Comparison of ENCODE assay signal across 4 fruit fly cellular contexts in the genomic region with DNA sequence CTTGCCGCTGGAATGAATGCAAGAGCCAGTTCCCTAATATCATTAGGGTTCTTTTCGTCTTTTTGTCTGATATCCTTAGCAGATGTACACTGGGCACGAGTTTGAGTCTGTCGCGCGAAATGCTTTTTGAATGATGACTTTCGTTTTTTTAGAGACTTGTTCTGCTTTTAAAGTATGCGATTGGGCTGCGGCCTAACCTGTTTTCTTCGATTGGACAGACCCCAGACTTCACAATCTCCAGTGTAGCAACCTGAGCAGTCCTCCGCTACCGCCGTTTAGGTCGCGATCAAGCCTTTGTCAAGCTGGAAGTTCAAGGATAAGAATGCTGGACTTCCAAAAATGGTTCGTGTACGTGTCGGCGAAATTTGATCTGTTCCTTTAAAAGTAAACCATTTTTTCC.
A peak's percentile ranks its signal among the peaks of the same experiment; 100 is the strongest.
TF ChIP-seq lines count a peak whose summit lies in the region.

No protein-coding gene starts in this region.

- TF ChIP-seq CTCF in whole organism, embryonic (GFP tag; optimal IDR thresholded peaks at IDR 0.05; lab: Kevin White, UChicago): no peak

TF ChIP-seq in whole organism, embryonic, 481 proteins besides CTCF, POLR2A, EP300 and RAD21 (continues in another document):
- no peak for TF ChIP-seq BEAF-32 (GFP tag; optimal IDR thresholded peaks at IDR 0.05; lab: Kevin White, UChicago)
- TF ChIP-seq CG2678 (tag; optimal IDR thresholded peaks at IDR 0.05; lab: Kevin White, UChicago): no peak
- TF ChIP-seq HLHmδ (GFP tag; optimal IDR thresholded peaks at IDR 0.05; lab: Kevin White, UChicago): no peak
- no peak for TF ChIP-seq CG31224 (GFP tag; IDR thresholded peaks at IDR 0.05; lab: Robert Waterston, UW)
- no peak for TF ChIP-seq mam (GFP tag; optimal IDR thresholded peaks at IDR 0.05; lab: Kevin White, UChicago)
- no peak for TF ChIP-seq CG10654 (GFP tag; optimal IDR thresholded peaks at IDR 0.05; lab: Kevin White, UChicago)
- peak; percentile 19 for TF ChIP-seq sens (GFP tag; lab: Kevin White, UChicago)
- no peak for TF ChIP-seq CG3995 (GFP tag; optimal IDR thresholded peaks at IDR 0.05; lab: Kevin White, UChicago)
- TF ChIP-seq HHEX (GFP tag; optimal IDR thresholded peaks at IDR 0.05; lab: Kevin White, UChicago): no peak
- no peak for TF ChIP-seq CG32532 (GFP tag; IDR thresholded peaks at IDR 0.05; lab: Robert Waterston, UW)
- TF ChIP-seq ken (GFP tag; IDR thresholded peaks at IDR 0.05; lab: Robert Waterston, UW): no peak
- TF ChIP-seq wek (GFP tag; optimal IDR thresholded peaks at IDR 0.05; lab: Kevin White, UChicago): no peak
- no peak for TF ChIP-seq Lhr (GFP tag; optimal IDR thresholded peaks at IDR 0.05; lab: Kevin White, UChicago)
- TF ChIP-seq pan (optimal IDR thresholded peaks at IDR 0.05; lab: Kevin White, UChicago): no peak
- no peak for TF ChIP-seq pan (GFP tag; optimal IDR thresholded peaks at IDR 0.05 in 1 of 2, IDR thresholded peaks at IDR 0.05 in 1 of 2)
- TF ChIP-seq CG2199 (GFP tag; IDR thresholded peaks at IDR 0.05; lab: Robert Waterston, UW): 0 out of 3 replicates have a peak, but pooled peaks have one; percentile 19
- no peak for TF ChIP-seq ERR (GFP tag; optimal IDR thresholded peaks at IDR 0.05; lab: Kevin White, UChicago)
- no peak for TF ChIP-seq CG4854 (GFP tag; optimal IDR thresholded peaks at IDR 0.05; lab: Kevin White, UChicago)
- no peak for TF ChIP-seq slbo (GFP tag; IDR thresholded peaks at IDR 0.05; lab: Robert Waterston, UW)
- TF ChIP-seq CG14050 (GFP tag; IDR thresholded peaks at IDR 0.05; lab: Robert Waterston, UW): no peak
- TF ChIP-seq HmgZ (tag; optimal IDR thresholded peaks at IDR 0.05; lab: Kevin White, UChicago): no peak
- TF ChIP-seq CG15696 (tag; optimal IDR thresholded peaks at IDR 0.05; lab: Kevin White, UChicago): no peak
- TF ChIP-seq kah (GFP tag; optimal IDR thresholded peaks at IDR 0.05; lab: Kevin White, UChicago): no peak

TF ChIP-seq in whole organism, prepupa, 60 proteins besides CTCF, POLR2A, EP300 and RAD21:
- no peak for TF ChIP-seq CG8319 (GFP tag; optimal IDR thresholded peaks at IDR 0.05; lab: Kevin White, UChicago)
- no peak for TF ChIP-seq Sox14 (GFP tag; optimal IDR thresholded peaks at IDR 0.05; lab: Kevin White, UChicago)
- TF ChIP-seq esn (GFP tag; optimal IDR thresholded peaks at IDR 0.05; lab: Kevin White, UChicago): peak; percentile 1
- TF ChIP-seq Ets96B (tag; optimal IDR thresholded peaks at IDR 0.05; lab: Kevin White, UChicago): no peak
- peak; percentile 8 for TF ChIP-seq CG6854 (GFP tag; optimal IDR thresholded peaks at IDR 0.05; lab: Kevin White, UChicago)
- no peak for TF ChIP-seq Hr4 (GFP tag; optimal IDR thresholded peaks at IDR 0.05; lab: Kevin White, UChicago)
- no peak for TF ChIP-seq Met (GFP tag; optimal IDR thresholded peaks at IDR 0.05; lab: Kevin White, UChicago)
- TF ChIP-seq dac (GFP tag; optimal IDR thresholded peaks at IDR 0.05; lab: Kevin White, UChicago): no peak
- no peak for TF ChIP-seq Lpt (GFP tag; optimal IDR thresholded peaks at IDR 0.05; lab: Kevin White, UChicago)
- TF ChIP-seq Eip75B (GFP tag; optimal IDR thresholded peaks at IDR 0.05; lab: Kevin White, UChicago): no peak
- no peak for TF ChIP-seq Smox (GFP tag; optimal IDR thresholded peaks at IDR 0.05; lab: Kevin White, UChicago)
- peak; percentile 81 for TF ChIP-seq Blimp-1 (GFP tag; optimal IDR thresholded peaks at IDR 0.05; lab: Kevin White, UChicago)

TF ChIP-seq in whole organism, pupa, 21 proteins besides CTCF, POLR2A, EP300 and RAD21:
- TF ChIP-seq CG13204 (GFP tag; optimal IDR thresholded peaks at IDR 0.05; lab: Kevin White, UChicago) (no peak), EcR (GFP tag; optimal IDR thresholded peaks at IDR 0.05; lab: Kevin White, UChicago) (peak; percentile 38), D1 (tag; optimal IDR thresholded peaks at IDR 0.05; lab: Kevin White, UChicago) (no peak)

TF ChIP-seq in whole organism, wandering third instar larva, 38 proteins besides CTCF, POLR2A, EP300 and RAD21:
- no peak for TF ChIP-seq CG9705 (GFP tag; optimal IDR thresholded peaks at IDR 0.05; lab: Kevin White, UChicago)
- TF ChIP-seq Hr83 (GFP tag; optimal IDR thresholded peaks at IDR 0.05; lab: Kevin White, UChicago; ENCODE audit: poor library complexity, severe bottlenecking): no peak
- TF ChIP-seq Abd-B (GFP tag; optimal IDR thresholded peaks at IDR 0.05; lab: Kevin White, UChicago): no peak
- TF ChIP-seq Mio (GFP tag; optimal IDR thresholded peaks at IDR 0.05; lab: Kevin White, UChicago): no peak
- no peak for TF ChIP-seq dmrt93B (GFP tag; optimal IDR thresholded peaks at IDR 0.05; lab: Kevin White, UChicago)
- peak; percentile 41 for TF ChIP-seq HLH106 (tag; optimal IDR thresholded peaks at IDR 0.05; lab: Kevin White, UChicago)
- peak; percentile 29 for TF ChIP-seq woc (GFP tag; optimal IDR thresholded peaks at IDR 0.05; lab: Kevin White, UChicago)
- no peak for TF ChIP-seq usp (GFP tag; optimal IDR thresholded peaks at IDR 0.05; lab: Kevin White, UChicago)
- TF ChIP-seq OdsH (GFP tag; optimal IDR thresholded peaks at IDR 0.05; lab: Kevin White, UChicago): peak; percentile 20
- no peak for TF ChIP-seq pan (optimal IDR thresholded peaks at IDR 0.05; lab: Kevin White, UChicago)
- peak; percentile 67 for TF ChIP-seq Vsx2 (GFP tag; optimal IDR thresholded peaks at IDR 0.05; lab: Kevin White, UChicago; ENCODE audit: partially characterized antibody)
- TF ChIP-seq lola (GFP tag; optimal IDR thresholded peaks at IDR 0.05; lab: Kevin White, UChicago): no peak
- TF ChIP-seq CG32264 (GFP tag; optimal IDR thresholded peaks at IDR 0.05; lab: Kevin White, UChicago): no peak
- peak; percentile 29 for TF ChIP-seq rgr (GFP tag; optimal IDR thresholded peaks at IDR 0.05; lab: Kevin White, UChicago)
- no peak for TF ChIP-seq dsf (GFP tag; optimal IDR thresholded peaks at IDR 0.05; lab: Kevin White, UChicago; ENCODE audit: borderline replicate concordance)
- TF ChIP-seq dl (GFP tag; optimal IDR thresholded peaks at IDR 0.05; lab: Kevin White, UChicago; ENCODE audit: insufficient read depth in 1 of 2, partially characterized antibody in 2 of 2): no peak
- no peak for TF ChIP-seq sage (GFP tag; optimal IDR thresholded peaks at IDR 0.05; lab: Kevin White, UChicago)
- TF ChIP-seq h (GFP tag; optimal IDR thresholded peaks at IDR 0.05; lab: Kevin White, UChicago): peak; percentile 27
- no peak for TF ChIP-seq Dfd (GFP tag; optimal IDR thresholded peaks at IDR 0.05; lab: Kevin White, UChicago)
- TF ChIP-seq br (GFP tag; optimal IDR thresholded peaks at IDR 0.05; lab: Kevin White, UChicago): peak; percentile 19
- peak; percentile 47 for TF ChIP-seq ey (GFP tag; optimal IDR thresholded peaks at IDR 0.05; lab: Kevin White, UChicago)
- TF ChIP-seq fru (GFP tag; optimal IDR thresholded peaks at IDR 0.05; lab: Kevin White, UChicago): peak; percentile 54
- TF ChIP-seq N (GFP tag; optimal IDR thresholded peaks at IDR 0.05; lab: Kevin White, UChicago): no peak
- TF ChIP-seq tai (GFP tag; optimal IDR thresholded peaks at IDR 0.05; lab: Kevin White, UChicago): no peak
- no peak for TF ChIP-seq Myc (optimal IDR thresholded peaks at IDR 0.05; lab: Kevin White, UChicago)
- no peak for TF ChIP-seq brk (GFP tag; optimal IDR thresholded peaks at IDR 0.05; lab: Kevin White, UChicago)
- TF ChIP-seq Dif (GFP tag; optimal IDR thresholded peaks at IDR 0.05; lab: Kevin White, UChicago; ENCODE audit: partially characterized antibody): no peak
- no peak for TF ChIP-seq Jra (GFP tag; optimal IDR thresholded peaks at IDR 0.05; lab: Kevin White, UChicago)
- no peak for TF ChIP-seq psq (GFP tag; optimal IDR thresholded peaks at IDR 0.05; lab: Kevin White, UChicago)
- TF ChIP-seq Hr78 (GFP tag; optimal IDR thresholded peaks at IDR 0.05; lab: Kevin White, UChicago): no peak
- peak in 1 of 2 experiments; percentile 49 for TF ChIP-seq foxo (GFP tag; optimal IDR thresholded peaks at IDR 0.05; lab: Kevin White, UChicago)
- no peak for TF ChIP-seq Hnf4 (GFP tag; optimal IDR thresholded peaks at IDR 0.05; lab: Kevin White, UChicago)
- no peak for TF ChIP-seq sv (GFP tag; optimal IDR thresholded peaks at IDR 0.05; lab: Kevin White, UChicago)
- no peak for TF ChIP-seq CrebA (GFP tag; optimal IDR thresholded peaks at IDR 0.05; lab: Kevin White, UChicago; ENCODE audit: borderline replicate concordance)
- TF ChIP-seq Sp1 (GFP tag; optimal IDR thresholded peaks at IDR 0.05; lab: Kevin White, UChicago): no peak
- no peak for TF ChIP-seq jim (GFP tag; optimal IDR thresholded peaks at IDR 0.05; lab: Kevin White, UChicago)
- no peak for TF ChIP-seq GATAd (GFP tag; optimal IDR thresholded peaks at IDR 0.05; lab: Kevin White, UChicago)
- TF ChIP-seq Rel (GFP tag; optimal IDR thresholded peaks at IDR 0.05; lab: Kevin White, UChicago): no peak
- TF ChIP-seq Rel (tag; optimal IDR thresholded peaks at IDR 0.05; lab: Kevin White, UChicago): no peak
TF ChIP-seq in whole organism, wandering third instar larva: peak in this region for 10.
